Worm (Caenorhabditis elegans) whole organism, L2 larva: ENCODE results near the gene Y42A5A.5.
A peak's percentile ranks its signal among the peaks of the same experiment; 100 is the strongest.

ENCODE experiments used
- C34F6.9 ChIP-seq: fragments of 150-350 bp; optimal IDR thresholded peaks from 2 replicates; lab custom pipeline; 2014; ENCODE audit warnings: missing biosample characterization, missing genetic modification characterization
- F13H6.1 ChIP-seq: sonication (generic microtip); optimal IDR thresholded peaks from 2 replicates; lab custom pipeline; 2016; ENCODE audit warnings: missing genetic modification characterization, missing compliant biosample characterization
- ZK546.5 ChIP-seq: sonication (generic microtip); optimal IDR thresholded peaks from 2 replicates; lab custom pipeline; 2017; ENCODE audit warnings: missing biosample characterization, missing genetic modification characterization
- alr-1 ChIP-seq: fragments of 150-350 bp; optimal IDR thresholded peaks from 2 replicates; lab custom pipeline; 2014; ENCODE audit warnings: missing biosample characterization, missing genetic modification characterization
- ama-1 ChIP-seq: fragments of 150-350 bp; optimal IDR thresholded peaks from 2 replicates; lab custom pipeline; 2018; ENCODE audit warnings: inconsistent platforms
- blmp-1 ChIP-seq: sonication (generic microtip); optimal IDR thresholded peaks from 2 replicates; lab custom pipeline; 2017; ENCODE audit warnings: missing genetic modification characterization, mild to moderate bottlenecking, missing compliant biosample characterization, antibody characterized with exemption, moderate library complexity; ENCODE audit not compliant: insufficient read depth
- crh-2 ChIP-seq: sonication (generic microtip); optimal IDR thresholded peaks from 2 replicates; lab custom pipeline; 2017; ENCODE audit warnings: missing biosample characterization, missing genetic modification characterization
- dmd-4 ChIP-seq: sonication (generic microtip); optimal IDR thresholded peaks from 2 replicates; lab custom pipeline; 2017; ENCODE audit warnings: missing biosample characterization, missing genetic modification characterization
- egl-27 ChIP-seq: sonication (generic microtip); optimal IDR thresholded peaks from 3 replicates; lab custom pipeline; 2017; ENCODE audit warnings: missing biosample characterization, missing genetic modification reagents, missing genetic modification characterization
- elt-3 ChIP-seq: sonication (generic microtip); optimal IDR thresholded peaks from 2 replicates; lab custom pipeline; 2017; ENCODE audit warnings: missing biosample characterization, missing genetic modification characterization
- fos-1 ChIP-seq: fragments of 150-350 bp; optimal IDR thresholded peaks from 2 replicates; lab custom pipeline; 2014; ENCODE audit warnings: missing biosample characterization, missing genetic modification characterization
- gmeb-1 ChIP-seq: fragments of 150-350 bp; optimal IDR thresholded peaks from 2 replicates; lab custom pipeline; 2014; ENCODE audit warnings: missing biosample characterization, missing genetic modification characterization
- lin-11 ChIP-seq: fragments of 150-350 bp; sonication (generic microtip); optimal IDR thresholded peaks from 2 replicates; lab custom pipeline; 2014; ENCODE audit warnings: missing biosample characterization, missing genetic modification characterization, inconsistent platforms, mixed read lengths
- lin-39 ChIP-seq: fragments of 150-350 bp; optimal IDR thresholded peaks from 2 replicates; lab custom pipeline; 2014; ENCODE audit warnings: missing biosample characterization, missing genetic modification reagents, missing genetic modification characterization
- lsy-2 ChIP-seq, 2 experiments: fragments of 150-350 bp in 1 of 2; sonication (generic microtip) in 1 of 2; optimal IDR thresholded peaks; 2 replicates each; lab custom pipeline; 2014 to 2017; ENCODE audit warnings: missing biosample characterization in 2 of 2, missing genetic modification characterization in 2 of 2
- mab-5 ChIP-seq: fragments of 150-350 bp; optimal IDR thresholded peaks from 2 replicates; lab custom pipeline; 2014; ENCODE audit warnings: missing biosample characterization, missing genetic modification characterization
- mbf-1 ChIP-seq: sonication (generic microtip); optimal IDR thresholded peaks from 2 replicates; lab custom pipeline; 2017; ENCODE audit warnings: missing biosample characterization, missing genetic modification characterization
- nhr-10 ChIP-seq: sonication (generic microtip); optimal IDR thresholded peaks from 2 replicates; lab custom pipeline; 2017; ENCODE audit warnings: missing biosample characterization, missing genetic modification characterization
- nhr-12 ChIP-seq: fragments of 150-350 bp; optimal IDR thresholded peaks from 2 replicates; lab custom pipeline; 2014; ENCODE audit warnings: missing biosample characterization, missing genetic modification characterization
- nhr-129 ChIP-seq: fragments of 150-350 bp; optimal IDR thresholded peaks from 2 replicates; lab custom pipeline; 2014; ENCODE audit warnings: missing biosample characterization, missing genetic modification characterization
- nhr-21 ChIP-seq: fragments of 150-350 bp; optimal IDR thresholded peaks from 2 replicates; lab custom pipeline; 2014; ENCODE audit warnings: missing biosample characterization, missing genetic modification characterization
- nhr-23 ChIP-seq: fragments of 150-350 bp; optimal IDR thresholded peaks from 2 replicates; lab custom pipeline; 2014; ENCODE audit warnings: missing biosample characterization, missing genetic modification reagents, missing genetic modification characterization
- nhr-237 ChIP-seq: fragments of 150-350 bp; optimal IDR thresholded peaks from 2 replicates; lab custom pipeline; 2014; ENCODE audit warnings: missing biosample characterization, missing genetic modification characterization
- nhr-25 ChIP-seq: fragments of 150-350 bp; sonication (generic microtip); optimal IDR thresholded peaks from 3 replicates; lab custom pipeline; 2014; ENCODE audit warnings: missing biosample characterization, missing genetic modification characterization
- nhr-6 ChIP-seq: fragments of 150-350 bp; optimal IDR thresholded peaks from 2 replicates; lab custom pipeline; 2014; ENCODE audit warnings: missing biosample characterization, missing genetic modification characterization
- peb-1 ChIP-seq: fragments of 150-350 bp; optimal IDR thresholded peaks from 2 replicates; lab custom pipeline; 2014; ENCODE audit warnings: missing biosample characterization, missing genetic modification characterization
- sem-4 ChIP-seq: fragments of 150-350 bp; optimal IDR thresholded peaks from 2 replicates; lab custom pipeline; 2014; ENCODE audit warnings: missing biosample characterization, missing genetic modification reagents, missing genetic modification characterization
- skn-1 ChIP-seq: sonication (generic microtip); optimal IDR thresholded peaks from 2 replicates; lab custom pipeline; 2017; ENCODE audit warnings: missing biosample characterization, missing genetic modification characterization
- sma-3 ChIP-seq: sonication (generic microtip); optimal IDR thresholded peaks from 2 replicates; lab custom pipeline; 2016; ENCODE audit warnings: missing genetic modification reagents, missing genetic modification characterization, missing compliant biosample characterization
- sma-9 ChIP-seq, 2 experiments: fragments of 150-350 bp in 1 of 2; sonication (generic microtip) in 1 of 2; optimal IDR thresholded peaks; 2 replicates each; lab custom pipeline; 2014 to 2016; ENCODE audit warnings: missing genetic modification characterization in 2 of 2, mild to moderate bottlenecking in 1 of 2, missing biosample characterization in 1 of 2, missing compliant biosample characterization in 1 of 2, missing genetic modification reagents in 1 of 2, moderate library complexity in 1 of 2
- unc-39 ChIP-seq: fragments of 150-350 bp; optimal IDR thresholded peaks from 2 replicates; lab custom pipeline; 2014; ENCODE audit warnings: missing biosample characterization, missing genetic modification characterization
- unc-55 ChIP-seq: fragments of 150-350 bp; sonication (generic microtip); optimal IDR thresholded peaks from 3 replicates; lab custom pipeline; 2014; ENCODE audit warnings: missing biosample characterization, missing genetic modification reagents, missing genetic modification characterization
- unc-62 ChIP-seq: fragments of 150-350 bp; optimal IDR thresholded peaks from 2 replicates; lab custom pipeline; 2014; ENCODE audit warnings: missing biosample characterization, missing genetic modification reagents, missing genetic modification characterization
- ztf-4 ChIP-seq: fragments of 150-350 bp; optimal IDR thresholded peaks from 2 replicates; lab custom pipeline; 2014; ENCODE audit warnings: missing biosample characterization, missing genetic modification characterization

Gene Y42A5A.5

DNA sequence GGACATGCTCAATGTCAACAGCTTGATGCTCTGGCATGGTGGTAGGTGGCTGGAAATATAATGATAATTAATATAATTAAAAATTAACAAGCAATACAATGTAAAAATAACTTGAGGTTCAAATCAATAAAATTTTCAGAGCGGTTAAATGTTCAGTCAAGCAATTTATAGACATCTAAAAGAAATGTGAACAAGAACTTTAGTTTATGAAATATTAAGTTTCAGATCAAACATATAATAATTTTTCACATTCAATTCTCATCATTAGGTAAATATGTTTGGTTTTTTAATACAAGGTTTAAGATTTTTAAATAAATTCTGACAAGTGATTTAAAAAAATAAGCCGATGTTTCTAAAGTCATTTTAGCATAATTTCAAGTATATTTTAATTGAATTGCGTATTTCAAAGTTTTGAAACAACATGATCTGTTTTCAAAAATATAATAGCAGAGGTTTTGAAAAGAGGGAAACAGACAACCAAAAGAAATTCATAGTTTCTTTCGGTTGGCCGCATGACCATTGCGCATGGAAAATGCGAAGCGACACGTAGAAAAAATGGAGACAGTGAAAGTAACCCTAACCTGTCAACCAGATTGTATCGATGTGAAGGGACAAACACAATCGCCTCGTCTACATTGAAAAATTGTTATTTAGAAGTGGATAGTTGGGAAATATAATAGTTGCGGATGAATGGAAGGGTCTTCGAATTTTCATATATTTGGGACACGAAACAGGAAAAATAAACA is 49.1 kb downstream of the Y42A5A.5 start, which contains the start of gene T04C12.11:
T04C12.11 (minus strand) TSS at position 51 of the 746 bp plus-strand sequence.
- TF ChIP-seq nhr-25 (tag; lab: Kevin White, UChicago): peak; percentile 64
- no peak for TF ChIP-seq ama-1 (lab: Kevin White, UChicago)
- TF ChIP-seq sma-3 (GFP tag; lab: Kevin White, UChicago): no peak
- TF ChIP-seq dmd-4: no peak
- TF ChIP-seq sem-4 (tag; lab: Kevin White, UChicago): no peak
- no peak for TF ChIP-seq mab-5 (tag; lab: Kevin White, UChicago)
- no peak for TF ChIP-seq gmeb-1
- TF ChIP-seq mbf-1 (tag; lab: Kevin White, UChicago): no peak
- TF ChIP-seq ztf-4 (tag; lab: Kevin White, UChicago): no peak
- no peak for TF ChIP-seq egl-27 (tag; lab: Kevin White, UChicago)
- TF ChIP-seq unc-55 (GFP tag; lab: Kevin White, UChicago): no peak
- peak; percentile 95 for TF ChIP-seq blmp-1 (tag; lab: Kevin White, UChicago)
- TF ChIP-seq nhr-129: peak; percentile 58
- TF ChIP-seq peb-1 (tag; lab: Kevin White, UChicago): no peak
- TF ChIP-seq unc-62 (GFP tag; lab: Kevin White, UChicago): no peak
- TF ChIP-seq unc-39 (tag; lab: Kevin White, UChicago): no peak
- TF ChIP-seq nhr-23: no peak
- TF ChIP-seq lin-11: no peak
- no peak for TF ChIP-seq nhr-21 (tag; lab: Kevin White, UChicago)
- no peak for TF ChIP-seq nhr-237 (tag; lab: Kevin White, UChicago)
- no peak for TF ChIP-seq lin-39 (tag; lab: Kevin White, UChicago)
- no peak for TF ChIP-seq ZK546.5
- peak; percentile 69 for TF ChIP-seq crh-2 (tag; lab: Kevin White, UChicago)
- no peak for TF ChIP-seq C34F6.9
- peak; percentile 12 for TF ChIP-seq fos-1 (tag; lab: Kevin White, UChicago)
- no peak for TF ChIP-seq nhr-10 (tag; lab: Kevin White, UChicago)
- TF ChIP-seq sma-9 (GFP tag; optimal IDR thresholded peaks at IDR 0.05; lab: Kevin White, UChicago): no peak
- no peak for TF ChIP-seq sma-9 (tag; optimal IDR thresholded peaks at IDR 0.05; lab: Kevin White, UChicago)
- no peak for TF ChIP-seq elt-3 (tag; lab: Kevin White, UChicago)
- peak; percentile 13 for TF ChIP-seq nhr-6 (tag; lab: Kevin White, UChicago)
- no peak for TF ChIP-seq alr-1 (tag; lab: Kevin White, UChicago)
- no peak for TF ChIP-seq lsy-2 (tag; optimal IDR thresholded peaks at IDR 0.05; lab: Kevin White, UChicago)

DNA sequence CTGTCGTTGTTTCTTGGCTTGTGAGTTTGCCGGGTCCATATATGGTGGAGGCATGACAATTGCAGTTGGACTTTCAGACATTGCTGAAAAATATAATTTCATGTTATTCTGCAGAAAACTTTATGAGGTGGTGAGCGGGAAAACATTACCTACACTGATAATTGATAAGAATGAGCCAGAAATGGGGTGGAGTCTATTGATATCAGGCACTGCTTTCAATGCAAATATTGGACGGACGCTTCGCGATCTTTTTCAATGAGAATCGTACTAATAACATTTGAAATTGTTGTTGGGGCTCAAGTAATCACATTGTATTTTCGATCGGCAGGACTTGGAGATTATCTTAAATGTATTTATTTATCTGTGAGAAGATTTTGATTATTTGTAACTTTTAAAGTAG is 50.4 kb downstream of the Y42A5A.5 start, which contains the start of gene T04C12.1:
T04C12.1 (minus strand) TSS at position 90 of the 400 bp plus-strand sequence.
- no peak for TF ChIP-seq nhr-12
- peak; percentile 56 for TF ChIP-seq ama-1 (lab: Kevin White, UChicago)
- no peak for TF ChIP-seq sma-3 (GFP tag; lab: Kevin White, UChicago)
- no peak for TF ChIP-seq crh-2 (tag; lab: Kevin White, UChicago)
- no peak for TF ChIP-seq ZK546.5
- TF ChIP-seq skn-1: no peak
- TF ChIP-seq ztf-4 (tag; lab: Kevin White, UChicago): no peak
- TF ChIP-seq sma-9 (GFP tag; optimal IDR thresholded peaks at IDR 0.05; lab: Kevin White, UChicago): peak; percentile 9
- no peak for TF ChIP-seq sma-9 (tag; optimal IDR thresholded peaks at IDR 0.05; lab: Kevin White, UChicago)
- TF ChIP-seq nhr-25 (tag; lab: Kevin White, UChicago): peak; percentile 29
- TF ChIP-seq F13H6.1 (tag; lab: Kevin White, UChicago): no peak
